Worm (Caenorhabditis elegans) whole organism, late embryonic: ENCODE data around the gene Y82E9BR.3.

Experiments
- F13H6.1 ChIP-seq: sonication (generic microtip); optimal IDR thresholded peaks from 2 replicates; lab custom pipeline; 2016; ENCODE audit warnings: missing genetic modification characterization, missing compliant biosample characterization
- K02D7.2 ChIP-seq: sonication (generic microtip); optimal IDR thresholded peaks from 2 replicates; lab custom pipeline; 2017; ENCODE audit warnings: mild to moderate bottlenecking, missing genetic modification characterization, missing compliant biosample characterization
- K09A11.1 ChIP-seq: sonication (generic microtip); optimal IDR thresholded peaks from 2 replicates; lab custom pipeline; 2017; ENCODE audit warnings: antibody characterized with exemption, mild to moderate bottlenecking, missing genetic modification characterization, missing compliant biosample characterization; ENCODE audit not compliant: insufficient read depth
- ahr-1 ChIP-seq: sonication (generic microtip); optimal IDR thresholded peaks from 2 replicates; lab custom pipeline; 2016; ENCODE audit warnings: missing genetic modification characterization, missing compliant biosample characterization
- ama-1 ChIP-seq: fragments of 150-350 bp; optimal IDR thresholded peaks from 2 replicates; lab custom pipeline; 2014
- ceh-18 ChIP-seq: sonication (generic microtip); optimal IDR thresholded peaks from 2 replicates; lab custom pipeline; 2016; ENCODE audit warnings: missing genetic modification characterization, missing compliant biosample characterization
- ceh-22 ChIP-seq: sonication (generic microtip); optimal IDR thresholded peaks from 2 replicates; lab custom pipeline; 2017; ENCODE audit warnings: missing biosample characterization, missing genetic modification characterization
- ceh-31 ChIP-seq: sonication (generic microtip); optimal IDR thresholded peaks from 2 replicates; lab custom pipeline; 2016; ENCODE audit warnings: missing genetic modification characterization, missing compliant biosample characterization
- ceh-34 ChIP-seq: sonication (generic microtip); optimal IDR thresholded peaks from 2 replicates; lab custom pipeline; 2016; ENCODE audit warnings: mild to moderate bottlenecking, missing genetic modification characterization, missing compliant biosample characterization
- ceh-48 ChIP-seq: sonication (generic microtip); optimal IDR thresholded peaks from 2 replicates; lab custom pipeline; 2016; ENCODE audit warnings: missing genetic modification characterization, inconsistent platforms, missing compliant biosample characterization
- dmd-4 ChIP-seq: sonication (generic microtip); optimal IDR thresholded peaks from 2 replicates; lab custom pipeline; 2016; ENCODE audit warnings: borderline replicate concordance, missing genetic modification characterization, missing compliant biosample characterization
- elt-2 ChIP-seq: sonication (generic microtip); optimal IDR thresholded peaks from 2 replicates; lab custom pipeline; 2016; ENCODE audit warnings: missing genetic modification reagents, missing genetic modification characterization, missing compliant biosample characterization
- elt-4 ChIP-seq: sonication (generic microtip); optimal IDR thresholded peaks from 2 replicates; lab custom pipeline; 2016; ENCODE audit warnings: missing genetic modification characterization, missing compliant biosample characterization
- ets-4 ChIP-seq: sonication (generic microtip); optimal IDR thresholded peaks from 2 replicates; lab custom pipeline; 2016; ENCODE audit warnings: missing genetic modification characterization, missing compliant biosample characterization
- fkh-10 ChIP-seq: fragments of 150-350 bp; optimal IDR thresholded peaks from 2 replicates; lab custom pipeline; 2014; ENCODE audit warnings: missing biosample characterization, missing genetic modification reagents, missing genetic modification characterization
- fkh-6 ChIP-seq: sonication (generic microtip); optimal IDR thresholded peaks from 2 replicates; lab custom pipeline; 2016; ENCODE audit warnings: missing genetic modification characterization, missing compliant biosample characterization
- gmeb-2 ChIP-seq: sonication (generic microtip); optimal IDR thresholded peaks from 2 replicates; lab custom pipeline; 2016; ENCODE audit warnings: missing genetic modification characterization, inconsistent platforms, missing compliant biosample characterization
- hlh-30 ChIP-seq: sonication (generic microtip); optimal IDR thresholded peaks from 2 replicates; lab custom pipeline; 2017; ENCODE audit warnings: antibody characterized with exemption, missing genetic modification characterization, missing compliant biosample characterization; ENCODE audit not compliant: insufficient read depth
- lim-6 ChIP-seq: sonication (generic microtip); optimal IDR thresholded peaks from 2 replicates; lab custom pipeline; 2016; ENCODE audit warnings: missing genetic modification characterization, missing compliant biosample characterization
- nfya-1 ChIP-seq: sonication (generic microtip); optimal IDR thresholded peaks from 2 replicates; lab custom pipeline; 2017; ENCODE audit warnings: missing genetic modification characterization, mild to moderate bottlenecking, missing compliant biosample characterization, antibody characterized with exemption, moderate library complexity
- nhr-232 ChIP-seq: sonication (generic microtip); optimal IDR thresholded peaks from 2 replicates; lab custom pipeline; 2016; ENCODE audit warnings: missing genetic modification characterization, missing compliant biosample characterization
- pag-3 ChIP-seq: sonication (generic microtip); optimal IDR thresholded peaks from 2 replicates; lab custom pipeline; 2016; ENCODE audit warnings: missing compliant biosample characterization, missing genetic modification characterization, borderline replicate concordance
- pax-1 ChIP-seq: fragments of 150-350 bp; optimal IDR thresholded peaks from 2 replicates; lab custom pipeline; 2014; ENCODE audit warnings: missing biosample characterization, missing genetic modification characterization
- pha-4 ChIP-seq: fragments of 150-350 bp; optimal IDR thresholded peaks from 2 replicates; lab custom pipeline; 2018; ENCODE audit warnings: missing biosample characterization, missing genetic modification reagents, missing genetic modification characterization
- pqm-1 ChIP-seq: sonication (generic microtip); optimal IDR thresholded peaks from 2 replicates; lab custom pipeline; 2016; ENCODE audit warnings: missing genetic modification characterization, missing compliant biosample characterization
- ref-2 ChIP-seq: sonication (generic microtip); optimal IDR thresholded peaks from 2 replicates; lab custom pipeline; 2016; ENCODE audit warnings: missing genetic modification characterization, missing compliant biosample characterization
- sdc-2 ChIP-seq: sonication (generic microtip); optimal IDR thresholded peaks from 2 replicates; lab custom pipeline; 2016; ENCODE audit warnings: missing genotype, missing genetic modification characterization, missing compliant biosample characterization
- sox-2 ChIP-seq: fragments of 200-800 bp; sonication (Bioruptor generic); IDR thresholded peaks from 2 replicates; pipeline ENCODE4 v1.3.6; 2022; ENCODE audit warnings: missing genetic modification reagents, missing genetic modification characterization, missing compliant biosample characterization
- ttx-3 ChIP-seq: sonication (generic microtip); optimal IDR thresholded peaks from 2 replicates; lab custom pipeline; 2016; ENCODE audit warnings: missing genetic modification reagents, missing genetic modification characterization, missing compliant biosample characterization
- unc-42 ChIP-seq: sonication (generic microtip); optimal IDR thresholded peaks from 2 replicates; lab custom pipeline; 2016; ENCODE audit warnings: missing genotype, missing genetic modification characterization, missing compliant biosample characterization
- unc-86 ChIP-seq: sonication (generic microtip); optimal IDR thresholded peaks from 2 replicates; lab custom pipeline; 2016; ENCODE audit warnings: missing genetic modification characterization, missing compliant biosample characterization
- zip-5 ChIP-seq: sonication (generic microtip); optimal IDR thresholded peaks from 2 replicates; lab custom pipeline; 2016; ENCODE audit warnings: missing genetic modification characterization, missing compliant biosample characterization

Gene Y82E9BR.3

DNA sequence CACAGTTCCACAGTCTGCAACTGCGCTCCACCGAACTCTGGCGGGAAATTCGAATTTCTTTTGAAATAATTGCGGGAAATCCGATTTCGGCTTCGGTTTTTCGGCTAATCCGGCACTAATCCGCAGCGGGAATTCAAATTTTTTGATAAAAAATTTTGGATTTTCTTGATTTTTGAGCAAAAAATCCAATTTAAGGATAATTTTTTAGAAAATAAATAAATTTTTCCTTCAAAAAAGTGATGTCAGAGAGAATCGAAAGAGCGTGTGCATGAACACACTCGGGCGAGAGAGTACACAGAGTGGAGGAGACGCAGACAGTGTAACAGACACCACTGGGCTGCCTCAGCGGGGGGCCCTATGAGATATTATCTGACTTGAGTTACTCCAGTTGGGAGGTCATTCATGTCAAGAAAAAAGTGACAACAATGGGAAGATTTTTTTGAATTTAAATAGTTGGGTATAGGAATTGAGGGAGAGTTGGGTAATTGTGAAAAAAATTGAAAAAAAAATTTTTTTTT, 11.0 kb downstream of the Y82E9BR.3 start:
- TF ChIP-seq ceh-22 (tag; lab: Kevin White, UChicago): no peak
- TF ChIP-seq ceh-34 (tag; lab: Kevin White, UChicago): no peak
- TF ChIP-seq nfya-1 (tag; lab: Kevin White, UChicago): peak; percentile 18
- peak; percentile 54 for TF ChIP-seq ref-2 (tag; lab: Kevin White, UChicago)

DNA sequence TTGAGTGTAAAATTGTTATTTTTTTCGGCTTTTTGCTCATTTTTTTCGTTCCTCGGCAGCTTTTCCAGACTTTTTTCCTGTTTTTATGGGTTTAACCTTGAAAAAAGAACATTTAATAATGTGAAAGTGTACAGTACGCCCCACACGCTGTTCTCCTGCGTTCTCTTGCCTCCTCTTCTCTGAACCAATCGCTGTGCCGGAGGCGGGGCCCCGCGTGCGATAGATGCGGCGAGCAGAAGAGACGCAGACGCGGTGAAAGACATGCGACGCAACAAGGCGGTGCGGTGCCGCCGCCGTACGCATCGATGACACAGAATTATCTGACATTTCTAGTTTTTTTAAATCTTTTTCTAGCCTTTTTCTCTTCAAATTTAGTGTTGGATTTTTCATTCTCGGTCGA, 17.7 kb downstream of the Y82E9BR.3 start:
- no peak for TF ChIP-seq F13H6.1 (tag; lab: Kevin White, UChicago)
- TF ChIP-seq nfya-1 (tag; lab: Kevin White, UChicago): peak; percentile 99

DNA sequence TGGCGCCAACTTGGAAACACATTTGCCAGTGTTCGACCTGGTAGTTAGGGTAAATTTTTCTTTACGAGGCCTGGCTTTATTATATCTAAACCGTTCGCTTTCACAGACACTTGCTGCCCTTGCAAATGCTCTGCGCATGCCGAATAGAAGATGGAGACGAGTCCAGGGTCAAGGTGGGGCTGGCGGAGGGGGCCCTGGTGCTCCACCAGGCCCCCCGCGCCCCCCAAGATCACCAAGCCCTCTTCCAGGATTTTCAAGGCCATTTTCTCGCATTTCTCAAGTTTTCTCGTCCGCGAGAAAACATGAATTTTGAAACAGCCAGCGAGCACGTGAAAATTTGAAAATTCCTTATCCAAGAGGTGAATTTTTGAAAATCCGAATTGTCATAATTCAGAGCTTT, 20.6 kb downstream of the Y82E9BR.3 start:
- TF ChIP-seq sox-2 (GFP tag; lab: Robert Waterston, UW) (no peak), hlh-30 (no peak), elt-4 (peak; percentile 17)

DNA sequence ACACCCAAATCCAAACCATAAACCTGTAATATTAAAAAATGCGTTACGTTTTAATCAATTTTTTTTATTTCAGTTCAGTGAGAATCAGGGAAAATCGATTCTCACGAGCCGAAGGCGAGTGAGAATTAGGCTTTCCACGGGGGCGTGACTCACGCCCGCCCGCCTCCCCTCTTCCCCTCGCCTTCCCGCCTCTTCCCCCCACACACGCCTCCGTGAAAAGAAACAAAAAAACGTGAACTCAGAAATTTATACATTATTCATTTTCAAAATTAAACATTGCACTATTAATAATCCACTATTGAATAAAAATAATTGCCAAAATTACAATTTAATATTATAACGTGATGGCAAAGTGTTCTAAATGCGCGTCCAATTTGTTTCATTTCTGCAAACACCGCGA, 27.8 kb downstream of the Y82E9BR.3 start:
- TF ChIP-seq unc-86 (tag; lab: Kevin White, UChicago) (no peak), ceh-31 (tag; lab: Kevin White, UChicago) (no peak), ceh-48 (tag; lab: Kevin White, UChicago) (no peak)

DNA sequence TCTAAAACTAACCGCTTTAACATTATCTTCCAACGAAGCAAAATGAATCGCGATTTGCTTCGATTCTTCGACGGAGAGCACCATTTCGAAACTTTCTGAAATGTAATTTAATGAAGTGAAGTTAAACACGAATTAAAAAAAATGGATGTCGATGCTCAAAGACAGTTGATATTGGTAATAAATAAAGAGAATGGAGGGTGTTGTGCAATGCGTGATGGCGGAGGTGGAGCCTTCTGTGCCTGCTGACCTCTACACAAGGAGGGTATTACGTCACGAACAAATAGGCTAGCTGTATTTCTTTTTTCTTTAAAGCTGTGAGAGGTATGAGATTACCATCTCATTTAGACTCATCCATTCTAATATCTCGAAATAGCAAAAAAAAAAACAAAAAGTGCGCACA, 36.7 kb downstream of the Y82E9BR.3 start, which contains the start of gene Y82E9BR.17:
Gene Y82E9BR.17, minus strand, starts transcription at position 101 of the 400 bp plus-strand sequence.
- no peak for TF ChIP-seq nhr-232 (tag; lab: Kevin White, UChicago)
- TF ChIP-seq fkh-10 (GFP tag; lab: Kevin White, UChicago): no peak
- TF ChIP-seq K02D7.2 (tag; lab: Kevin White, UChicago): no peak
- no peak for TF ChIP-seq nfya-1 (tag; lab: Kevin White, UChicago)
- TF ChIP-seq ceh-18 (tag; lab: Kevin White, UChicago): no peak
- no peak for TF ChIP-seq ets-4
- no peak for TF ChIP-seq pax-1 (tag; lab: Kevin White, UChicago)
- TF ChIP-seq fkh-6 (tag; lab: Kevin White, UChicago): no peak
- TF ChIP-seq K09A11.1: no peak
- TF ChIP-seq ama-1: no peak
- no peak for TF ChIP-seq F13H6.1 (tag; lab: Kevin White, UChicago)
- TF ChIP-seq, all 69 proteins: peak for 0

DNA sequence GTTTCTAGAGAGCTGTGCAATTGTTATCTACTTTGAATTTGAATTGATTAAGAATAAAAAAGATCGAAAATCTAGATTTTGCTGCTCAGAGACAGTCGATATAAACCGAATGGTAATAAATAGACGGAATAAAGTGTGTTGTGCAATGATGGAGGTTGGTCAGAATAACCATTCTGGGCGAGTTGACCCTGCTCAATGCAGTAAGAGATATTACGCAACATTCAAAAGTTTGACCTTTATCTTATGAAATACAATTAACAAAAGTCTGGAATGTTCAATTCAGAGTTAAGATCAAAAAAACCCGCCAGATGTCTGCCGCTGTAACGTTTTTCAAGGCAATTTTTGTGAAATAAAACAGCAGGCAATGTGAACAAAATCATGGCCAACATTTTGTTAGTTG, 37.9 kb downstream of the Y82E9BR.3 start:
- TF ChIP-seq sox-2 (GFP tag; lab: Robert Waterston, UW): no peak
- no peak for TF ChIP-seq ahr-1 (tag; lab: Kevin White, UChicago)
- TF ChIP-seq elt-2 (tag; lab: Kevin White, UChicago): no peak
- no peak for TF ChIP-seq pqm-1
- TF ChIP-seq zip-5: no peak
- TF ChIP-seq ceh-48 (tag; lab: Kevin White, UChicago): no peak
- no peak for TF ChIP-seq ceh-31 (tag; lab: Kevin White, UChicago)
- no peak for TF ChIP-seq lim-6 (tag; lab: Kevin White, UChicago)
- no peak for TF ChIP-seq ceh-34 (tag; lab: Kevin White, UChicago)
- no peak for TF ChIP-seq sdc-2 (tag; lab: Kevin White, UChicago)
- TF ChIP-seq fkh-6 (tag; lab: Kevin White, UChicago): no peak
- no peak for TF ChIP-seq ama-1
- TF ChIP-seq pag-3 (tag; lab: Kevin White, UChicago): no peak
- TF ChIP-seq F13H6.1 (tag; lab: Kevin White, UChicago): no peak
- no peak for TF ChIP-seq unc-42
- TF ChIP-seq gmeb-2 (tag; lab: Kevin White, UChicago): no peak
- no peak for TF ChIP-seq ttx-3 (tag; lab: Kevin White, UChicago)
- no peak for TF ChIP-seq dmd-4 (tag; lab: Kevin White, UChicago)
- no peak for TF ChIP-seq ceh-18 (tag; lab: Kevin White, UChicago)
- TF ChIP-seq pha-4 (tag; lab: Kevin White, UChicago): no peak
